Fruit fly (Drosophila melanogaster): ENCODE data around the gene mtDNA-helicase.

mtDNA-helicase gene

DNA sequence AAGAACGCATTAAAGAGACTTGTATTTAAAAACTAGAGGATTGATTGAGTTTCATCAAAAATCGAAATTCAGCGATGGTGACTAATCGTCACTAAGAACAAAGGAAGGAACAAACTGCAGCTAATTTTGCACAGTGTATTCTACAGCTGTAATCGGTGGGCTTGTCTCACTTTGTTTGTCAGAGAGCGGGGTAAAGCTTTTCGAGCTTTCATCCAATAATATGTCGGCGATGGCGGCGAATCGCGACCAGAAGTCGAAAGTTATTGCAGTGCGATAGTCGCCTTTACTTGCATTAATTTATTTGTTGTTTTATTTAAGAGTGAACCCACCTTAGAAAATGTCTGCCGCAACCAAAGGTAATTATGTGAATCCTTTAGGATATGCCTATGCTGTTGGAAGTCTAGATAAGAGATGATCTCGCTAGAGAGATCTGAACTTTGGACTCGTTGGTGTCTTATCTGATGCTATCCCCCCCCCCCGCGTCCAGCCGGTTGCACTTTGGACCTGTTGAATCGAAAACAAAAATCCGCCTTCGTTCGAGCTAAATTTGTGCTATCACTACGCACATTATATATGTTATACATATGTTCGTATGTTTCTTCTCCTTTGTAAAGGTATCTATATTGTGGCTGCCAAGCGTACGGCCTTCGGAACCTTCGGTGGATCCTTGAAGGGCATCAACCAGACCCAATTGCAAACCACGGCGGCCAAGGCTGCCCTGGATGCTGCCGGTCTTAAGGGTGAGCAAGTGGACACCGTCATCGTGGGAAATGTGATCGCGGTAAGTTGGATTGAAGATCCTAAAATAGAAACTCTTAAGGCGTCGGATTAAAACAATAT is 22.0 kb upstream of the mtDNA-helicase start, which contains the start of gene yip2 (continued):
- TF ChIP-seq CG8944 (GFP tag; optimal IDR thresholded peaks at IDR 0.05) (peak; percentile 21), CG31441 (GFP tag; IDR thresholded peaks at IDR 0.05) (peak; percentile 58; the same call in 1 of the 2 replicates), ems (GFP tag; optimal IDR thresholded peaks at IDR 0.05) (peak; percentile 17), CG9727 (GFP tag; optimal IDR thresholded peaks at IDR 0.05) (peak; percentile 39), CG5953 (GFP tag; IDR thresholded peaks at IDR 0.05) (no peak), CG17328 (GFP tag; IDR thresholded peaks at IDR 0.05) (peak; percentile 69), CG12942 (GFP tag; optimal IDR thresholded peaks at IDR 0.05) (peak; percentile 34), CG17359 (tag; optimal IDR thresholded peaks at IDR 0.05) (peak; percentile 62), CG10979 (tag; optimal IDR thresholded peaks at IDR 0.05) (peak; percentile 34), CG7786 (GFP tag; optimal IDR thresholded peaks at IDR 0.05) (peak; percentile 53), CG11723 (GFP tag; optimal IDR thresholded peaks at IDR 0.05) (peak; percentile 33), Ets97D (GFP tag; optimal IDR thresholded peaks at IDR 0.05) (peak; percentile 15), CG10959 (GFP tag; IDR thresholded peaks at IDR 0.05) (no peak), HmgZ (tag; optimal IDR thresholded peaks at IDR 0.05) (peak; percentile 79), CG7271 (tag; optimal IDR thresholded peaks at IDR 0.05) (no peak), dmrt11E (tag; optimal IDR thresholded peaks at IDR 0.05) (no peak), CG18619 (GFP tag; optimal IDR thresholded peaks at IDR 0.05) (peak; percentile 41), zen2 (GFP tag; IDR thresholded peaks at IDR 0.05; ENCODE audit: partially characterized antibody) (no peak), wek (GFP tag; optimal IDR thresholded peaks at IDR 0.05) (peak; percentile 54), eyg (GFP tag; optimal IDR thresholded peaks at IDR 0.05) (peak; percentile 34), Mrtf (GFP tag; IDR thresholded peaks at IDR 0.05) (no peak), her (GFP tag; optimal IDR thresholded peaks at IDR 0.05) (peak; percentile 75), prd (optimal IDR thresholded peaks at IDR 0.05) (no peak), prd (GFP tag; IDR thresholded peaks at IDR 0.05) (peak; percentile 65), Aef1 (GFP tag; IDR thresholded peaks at IDR 0.05) (0 out of 3 replicates have a peak, but pooled peaks have one; percentile 11), CG15479 (GFP tag; optimal IDR thresholded peaks at IDR 0.05) (no peak), CG17829 (tag; optimal IDR thresholded peaks at IDR 0.05) (peak; percentile 23), bab2 (GFP tag; optimal IDR thresholded peaks at IDR 0.05) (peak; percentile 61), CG15073 (GFP tag; optimal IDR thresholded peaks at IDR 0.05) (no peak), Hr51 (GFP tag; optimal IDR thresholded peaks at IDR 0.05) (peak; percentile 20 to 77), gce (GFP tag; IDR thresholded peaks at IDR 0.05) (peak; percentile 64; the same call in 1 of the 3 replicates), CG2889 (GFP tag; IDR thresholded peaks at IDR 0.05) (0 out of 3 replicates have a peak, but pooled peaks have one; percentile 25), MESR4 (GFP tag; optimal IDR thresholded peaks at IDR 0.05) (peak; percentile 27), sens (GFP tag) (peak; percentile 83), D19A (tag; optimal IDR thresholded peaks at IDR 0.05) (peak; percentile 40), NC2β (GFP tag; optimal IDR thresholded peaks at IDR 0.05) (no peak), Tbp (GFP tag; optimal IDR thresholded peaks at IDR 0.05) (no peak), CG5180 (GFP tag; optimal IDR thresholded peaks at IDR 0.05) (peak; percentile 29), zfh2 (GFP tag; optimal IDR thresholded peaks at IDR 0.05) (peak; percentile 67), al (GFP tag; IDR thresholded peaks at IDR 0.05) (no peak; the same call in 1 of the 2 replicates), Rfx (GFP tag; IDR thresholded peaks at IDR 0.05) (peak; percentile 81), Awh (GFP tag; IDR thresholded peaks at IDR 0.05) (0 out of 2 replicates have a peak, but pooled peaks have one; percentile 43), CG13287 (GFP tag; IDR thresholded peaks at IDR 0.05; ENCODE audit: partially characterized antibody) (peak; percentile 66), Mad (GFP tag; optimal IDR thresholded peaks at IDR 0.05) (peak; percentile 17), gsb-n (tag; optimal IDR thresholded peaks at IDR 0.05) (no peak), so (GFP tag; IDR thresholded peaks at IDR 0.05) (peak; percentile 80; the same call in 2 of the 3 replicates), z (GFP tag; IDR thresholded peaks at IDR 0.05) (no peak), GATAe (GFP tag; conservative IDR thresholded peaks at IDR 0.05) (no peak), Hmx (GFP tag; optimal IDR thresholded peaks at IDR 0.05) (peak; percentile 26)

Data from whole organism, embryonic.